ENCODE assay signal across 3 worm cellular contexts in the genomic region with DNA sequence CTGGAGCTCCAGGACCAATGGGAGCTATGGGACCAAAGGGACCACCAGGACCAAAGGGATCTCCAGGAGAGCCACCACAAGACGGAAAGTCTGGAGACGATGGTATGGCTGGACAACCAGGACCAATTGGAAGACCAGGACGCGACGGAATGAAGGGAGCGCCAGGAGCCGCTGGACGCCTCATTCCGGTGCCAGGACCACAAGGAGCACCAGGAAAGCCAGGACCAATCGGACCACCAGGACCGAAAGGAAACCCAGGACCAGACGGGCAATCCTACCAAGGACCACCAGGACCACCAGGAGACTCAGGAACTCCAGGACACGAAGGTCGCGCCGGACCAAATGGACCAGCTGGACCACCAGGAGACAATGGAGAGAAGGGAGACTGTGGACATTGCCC.
TF ChIP-seq lines count a peak whose summit lies in the region.

No protein-coding gene starts in this region.

TF ChIP-seq in whole organism, L3 larva, 47 proteins besides CTCF, POLR2A, EP300 and RAD21:
- TF ChIP-seq ama-1 (optimal IDR thresholded peaks at IDR 0.05; lab: Kevin White, UChicago) = peak; percentile 32
- no peak for TF ChIP-seq lsy-12 (tag; optimal IDR thresholded peaks at IDR 0.05; lab: Kevin White, UChicago)
- TF ChIP-seq fkh-2 (tag; optimal IDR thresholded peaks at IDR 0.05; lab: Kevin White, UChicago) = no peak
- peak; percentile 51 for TF ChIP-seq nhr-43 (tag; optimal IDR thresholded peaks at IDR 0.05; lab: Kevin White, UChicago; ENCODE audit: poor library complexity, severe bottlenecking)

TF ChIP-seq in whole organism, L4 larva, 104 proteins besides CTCF, POLR2A, EP300 and RAD21:
- TF ChIP-seq set-16 (GFP tag; IDR thresholded peaks at IDR 0.05; lab: Robert Waterston, UW) (peak; percentile 88), lin-39 (tag; optimal IDR thresholded peaks at IDR 0.05; lab: Kevin White, UChicago) (no peak)

TF ChIP-seq in whole organism, young adult, 124 proteins besides CTCF, POLR2A, EP300 and RAD21:
- TF ChIP-seq sea-2 (GFP tag; IDR thresholded peaks at IDR 0.05; lab: Robert Waterston, UW) (no peak), zfh-2 (GFP tag; conservative IDR thresholded peaks at IDR 0.05; lab: Robert Waterston, UW) (peak; percentile 64; the same call in 1 of the 2 replicates)
